Fruit fly (Drosophila melanogaster): ENCODE measurements around the gene ctp.
A peak's percentile ranks its signal among the peaks of the same experiment; 100 is the strongest.

The ctp gene

dm6 chrX:4687778-4688399 lies at the start of gene ctp (continued):
- TF ChIP-seq gem (tag; optimal IDR thresholded peaks at IDR 0.05) (peak; percentile 55), repo (GFP tag; optimal IDR thresholded peaks at IDR 0.05) (peak; percentile 8), jumu (GFP tag; optimal IDR thresholded peaks at IDR 0.05) (peak; percentile 70), HmgD (GFP tag; optimal IDR thresholded peaks at IDR 0.05) (peak; percentile 37), NFAT (GFP tag; IDR thresholded peaks at IDR 0.05) (no peak), oc (tag; optimal IDR thresholded peaks at IDR 0.05) (peak; percentile 27), chm (GFP tag; IDR thresholded peaks at IDR 0.05) (0 out of 2 replicates have a peak, but pooled peaks have one; percentile 16), kni (GFP tag; optimal IDR thresholded peaks at IDR 0.05) (peak; percentile 53), CG31365 (tag; optimal IDR thresholded peaks at IDR 0.05) (no peak), CG10321 (GFP tag; IDR thresholded peaks at IDR 0.05) (no peak), ac (GFP tag; optimal IDR thresholded peaks at IDR 0.05) (no peak), GATAe (GFP tag; conservative IDR thresholded peaks at IDR 0.05) (no peak), Xbp1 (GFP tag; optimal IDR thresholded peaks at IDR 0.05) (peak; percentile 55), CG8089 (GFP tag; optimal IDR thresholded peaks at IDR 0.05) (no peak), CG4282 (GFP tag; optimal IDR thresholded peaks at IDR 0.05) (peak; percentile 48), yki (optimal IDR thresholded peaks at IDR 0.05) (no peak), CG6175 (GFP tag; IDR thresholded peaks at IDR 0.05) (no peak), insv (GFP tag; optimal IDR thresholded peaks at IDR 0.05) (peak in 1 of 2 experiments; percentile 24), CG14441 (GFP tag; IDR thresholded peaks at IDR 0.05) (no peak; the same call in 1 of the 2 replicates), Rfx (GFP tag; IDR thresholded peaks at IDR 0.05) (peak; percentile 65), CG10147 (GFP tag; optimal IDR thresholded peaks at IDR 0.05) (peak; percentile 15), Rx (GFP tag; IDR thresholded peaks at IDR 0.05) (no peak), Hr78 (GFP tag; optimal IDR thresholded peaks at IDR 0.05) (no peak), Jarid2 (GFP tag; optimal IDR thresholded peaks at IDR 0.05) (peak; percentile 97), seq (GFP tag; IDR thresholded peaks at IDR 0.05) (peak; percentile 56; the same call in 1 of the 2 replicates), Bgb (GFP tag; IDR thresholded peaks at IDR 0.05; ENCODE audit: partially characterized antibody) (peak; percentile 67), Adf1 (GFP tag; IDR thresholded peaks at IDR 0.05) (peak; percentile 45; the same call in 1 of the 2 replicates), CG4404 (GFP tag; IDR thresholded peaks at IDR 0.05) (peak; percentile 33; the same call in 1 of the 2 replicates), Drgx (GFP tag; IDR thresholded peaks at IDR 0.05) (no peak; the same call in 1 of the 2 replicates), phol (tag; optimal IDR thresholded peaks at IDR 0.05) (peak; percentile 41), CG18619 (GFP tag; optimal IDR thresholded peaks at IDR 0.05) (no peak), CG17612 (GFP tag; IDR thresholded peaks at IDR 0.05) (no peak), dmrt99B (tag; optimal IDR thresholded peaks at IDR 0.05) (peak; percentile 27), CG32532 (GFP tag; IDR thresholded peaks at IDR 0.05) (peak; percentile 57; the same call in 1 of the 2 replicates), CG8478 (optimal IDR thresholded peaks at IDR 0.05) (no peak), CG10543 (GFP tag; optimal IDR thresholded peaks at IDR 0.05) (peak; percentile 64), CG12236 (GFP tag; optimal IDR thresholded peaks at IDR 0.05) (no peak), aop (GFP tag; IDR thresholded peaks at IDR 0.05) (no peak), CG4707 (GFP tag; optimal IDR thresholded peaks at IDR 0.05) (peak; percentile 11), D19B (GFP tag; optimal IDR thresholded peaks at IDR 0.05) (no peak), dpn (GFP tag; optimal IDR thresholded peaks at IDR 0.05) (peak; percentile 27 to 41), CG7786 (GFP tag; optimal IDR thresholded peaks at IDR 0.05) (peak; percentile 30), Antp (GFP tag; optimal IDR thresholded peaks at IDR 0.05) (peak; percentile 46), kah (GFP tag; optimal IDR thresholded peaks at IDR 0.05) (no peak), CG9932 (GFP tag; IDR thresholded peaks at IDR 0.05) (peak; percentile 78), CG30431 (GFP tag; optimal IDR thresholded peaks at IDR 0.05) (no peak), sens (GFP tag) (peak; percentile 91), Hmx (GFP tag; optimal IDR thresholded peaks at IDR 0.05) (no peak), Pdp1 (GFP tag; optimal IDR thresholded peaks at IDR 0.05) (peak; percentile 48 to 61), vvl (GFP tag; IDR thresholded peaks at IDR 0.05) (no peak; the same call in none of the 2 replicates), H15 (GFP tag; IDR thresholded peaks at IDR 0.05) (peak; percentile 27; the same call in 1 of the 3 replicates)
